Worm (Caenorhabditis elegans) whole organism, late embryonic: ENCODE data around the gene D1005.10.

Source experiments
- C38D4.7 ChIP-seq: fragments of 200-800 bp; sonication (Bioruptor generic); optimal IDR thresholded peaks from 2 replicates; lab custom pipeline; 2018; ENCODE audit warnings: mild to moderate bottlenecking, missing genetic modification characterization, moderate library complexity, missing compliant biosample characterization
- Y22D7AL.16 ChIP-seq: sonication (generic microtip); optimal IDR thresholded peaks from 2 replicates; lab custom pipeline; 2016; ENCODE audit warnings: missing genetic modification characterization, missing compliant biosample characterization
- ahr-1 ChIP-seq: sonication (generic microtip); optimal IDR thresholded peaks from 2 replicates; lab custom pipeline; 2016; ENCODE audit warnings: missing genetic modification characterization, missing compliant biosample characterization
- ama-1 ChIP-seq: fragments of 150-350 bp; optimal IDR thresholded peaks from 2 replicates; lab custom pipeline; 2014
- ceh-18 ChIP-seq: sonication (generic microtip); optimal IDR thresholded peaks from 2 replicates; lab custom pipeline; 2016; ENCODE audit warnings: missing genetic modification characterization, missing compliant biosample characterization
- ceh-22 ChIP-seq: sonication (generic microtip); optimal IDR thresholded peaks from 2 replicates; lab custom pipeline; 2017; ENCODE audit warnings: missing biosample characterization, missing genetic modification characterization
- ceh-30 ChIP-seq: fragments of 150-350 bp; optimal IDR thresholded peaks from 2 replicates; lab custom pipeline; 2014; ENCODE audit warnings: missing biosample characterization, missing genetic modification characterization
- ceh-31 ChIP-seq: sonication (generic microtip); optimal IDR thresholded peaks from 2 replicates; lab custom pipeline; 2016; ENCODE audit warnings: missing genetic modification characterization, missing compliant biosample characterization
- che-1 ChIP-seq: sonication (generic microtip); optimal IDR thresholded peaks from 2 replicates; lab custom pipeline; 2016; ENCODE audit warnings: mild to moderate bottlenecking, missing genetic modification characterization, missing compliant biosample characterization
- dmd-4 ChIP-seq: sonication (generic microtip); optimal IDR thresholded peaks from 2 replicates; lab custom pipeline; 2016; ENCODE audit warnings: borderline replicate concordance, missing genetic modification characterization, missing compliant biosample characterization
- dve-1 ChIP-seq: sonication (generic microtip); optimal IDR thresholded peaks from 2 replicates; lab custom pipeline; 2017; ENCODE audit warnings: antibody characterized with exemption, mild to moderate bottlenecking, missing genetic modification characterization, missing compliant biosample characterization
- elt-4 ChIP-seq: sonication (generic microtip); optimal IDR thresholded peaks from 2 replicates; lab custom pipeline; 2016; ENCODE audit warnings: missing genetic modification characterization, missing compliant biosample characterization
- gmeb-2 ChIP-seq: sonication (generic microtip); optimal IDR thresholded peaks from 2 replicates; lab custom pipeline; 2016; ENCODE audit warnings: missing genetic modification characterization, inconsistent platforms, missing compliant biosample characterization
- hlh-13 ChIP-seq: fragments of 200-800 bp; sonication (Bioruptor generic); optimal IDR thresholded peaks from 2 replicates; lab custom pipeline; 2018; ENCODE audit warnings: mild to moderate bottlenecking, missing genetic modification characterization, missing compliant biosample characterization
- hlh-15 ChIP-seq: sonication (generic microtip); optimal IDR thresholded peaks from 2 replicates; lab custom pipeline; 2016; ENCODE audit warnings: missing genetic modification characterization, missing compliant biosample characterization
- hlh-30 ChIP-seq: sonication (generic microtip); optimal IDR thresholded peaks from 2 replicates; lab custom pipeline; 2017; ENCODE audit warnings: antibody characterized with exemption, missing genetic modification characterization, missing compliant biosample characterization; ENCODE audit not compliant: insufficient read depth
- hlh-6 ChIP-seq: sonication (generic microtip); optimal IDR thresholded peaks from 2 replicates; lab custom pipeline; 2016; ENCODE audit warnings: missing genotype, missing genetic modification characterization, missing compliant biosample characterization
- hlh-8 ChIP-seq: sonication (generic microtip); optimal IDR thresholded peaks from 2 replicates; lab custom pipeline; 2016; ENCODE audit warnings: missing genotype, missing genetic modification characterization, missing compliant biosample characterization
- nfya-1 ChIP-seq: sonication (generic microtip); optimal IDR thresholded peaks from 2 replicates; lab custom pipeline; 2017; ENCODE audit warnings: missing genetic modification characterization, mild to moderate bottlenecking, missing compliant biosample characterization, antibody characterized with exemption, moderate library complexity
- nhr-11 ChIP-seq: fragments of 150-350 bp; optimal IDR thresholded peaks from 2 replicates; lab custom pipeline; 2014; ENCODE audit warnings: missing biosample characterization, missing genetic modification characterization
- npax-4 ChIP-seq: sonication (generic microtip); optimal IDR thresholded peaks from 2 replicates; lab custom pipeline; 2016; ENCODE audit warnings: missing genetic modification characterization, missing compliant biosample characterization
- odd-2 ChIP-seq: sonication (generic microtip); optimal IDR thresholded peaks from 2 replicates; lab custom pipeline; 2017; ENCODE audit warnings: antibody characterized with exemption, mild to moderate bottlenecking, missing genetic modification characterization, missing compliant biosample characterization
- pag-3 ChIP-seq: sonication (generic microtip); optimal IDR thresholded peaks from 2 replicates; lab custom pipeline; 2016; ENCODE audit warnings: missing compliant biosample characterization, missing genetic modification characterization, borderline replicate concordance
- pat-9 ChIP-seq: fragments of 200-800 bp; sonication (Bioruptor generic); optimal IDR thresholded peaks from 2 replicates; lab custom pipeline; 2018; ENCODE audit warnings: mild to moderate bottlenecking, missing genetic modification characterization, moderate library complexity, missing compliant biosample characterization
- pax-1 ChIP-seq: fragments of 150-350 bp; optimal IDR thresholded peaks from 2 replicates; lab custom pipeline; 2014; ENCODE audit warnings: missing biosample characterization, missing genetic modification characterization
- pha-2 ChIP-seq: sonication (generic microtip); optimal IDR thresholded peaks from 2 replicates; lab custom pipeline; 2017; ENCODE audit warnings: mild to moderate bottlenecking, missing genetic modification characterization, missing compliant biosample characterization
- pros-1 ChIP-seq: fragments of 150-350 bp; optimal IDR thresholded peaks from 2 replicates; lab custom pipeline; 2014; ENCODE audit warnings: missing biosample characterization, missing genetic modification reagents, missing genetic modification characterization
- ref-2 ChIP-seq: sonication (generic microtip); optimal IDR thresholded peaks from 2 replicates; lab custom pipeline; 2016; ENCODE audit warnings: missing genetic modification characterization, missing compliant biosample characterization
- rnt-1 ChIP-seq: sonication (generic microtip); optimal IDR thresholded peaks from 2 replicates; lab custom pipeline; 2016; ENCODE audit warnings: missing genetic modification characterization, missing compliant biosample characterization
- sdc-2 ChIP-seq: sonication (generic microtip); optimal IDR thresholded peaks from 2 replicates; lab custom pipeline; 2016; ENCODE audit warnings: missing genotype, missing genetic modification characterization, missing compliant biosample characterization
- sox-4 ChIP-seq: sonication (generic microtip); optimal IDR thresholded peaks from 2 replicates; lab custom pipeline; 2017; ENCODE audit warnings: mild to moderate bottlenecking, missing genetic modification characterization, inconsistent platforms, missing compliant biosample characterization
- tbx-2 ChIP-seq: sonication (generic microtip); optimal IDR thresholded peaks from 2 replicates; lab custom pipeline; 2016; ENCODE audit warnings: missing genetic modification characterization, missing compliant biosample characterization
- tbx-7 ChIP-seq: sonication (generic microtip); optimal IDR thresholded peaks from 2 replicates; lab custom pipeline; 2016; ENCODE audit warnings: missing genotype, missing genetic modification characterization, missing compliant biosample characterization
- unc-42 ChIP-seq: sonication (generic microtip); optimal IDR thresholded peaks from 2 replicates; lab custom pipeline; 2016; ENCODE audit warnings: missing genotype, missing genetic modification characterization, missing compliant biosample characterization
- unc-55 ChIP-seq: sonication (generic microtip); optimal IDR thresholded peaks from 2 replicates; lab custom pipeline; 2017; ENCODE audit warnings: missing biosample characterization, missing genetic modification reagents, missing genetic modification characterization
- zip-5 ChIP-seq: sonication (generic microtip); optimal IDR thresholded peaks from 2 replicates; lab custom pipeline; 2016; ENCODE audit warnings: missing genetic modification characterization, missing compliant biosample characterization
- ztf-16 ChIP-seq: sonication (generic microtip); optimal IDR thresholded peaks from 2 replicates; lab custom pipeline; 2017; ENCODE audit warnings: missing genetic modification characterization, missing compliant biosample characterization

The D1005.10 gene

DNA sequence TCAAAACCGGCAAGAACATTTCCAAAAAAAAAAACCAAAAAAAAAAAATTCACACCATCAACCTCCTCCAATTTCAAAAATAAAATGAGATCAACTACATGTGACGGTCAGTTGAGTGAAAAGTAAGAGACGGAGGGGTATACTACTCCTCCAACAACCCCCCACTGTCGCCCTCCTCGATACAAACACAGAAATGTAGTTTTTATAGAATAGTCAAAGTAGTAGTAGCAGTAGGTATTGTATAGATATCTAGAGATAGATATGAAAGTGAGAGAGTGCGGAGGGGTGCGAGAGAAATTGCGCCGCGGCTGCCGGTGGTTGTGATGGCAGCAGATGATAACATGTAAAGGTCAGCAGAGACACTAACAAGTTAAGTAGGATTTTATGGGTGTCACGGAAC is 41.4 kb upstream of the D1005.10 start:
- TF ChIP-seq hlh-15 (tag; lab: Kevin White, UChicago) (no peak), pax-1 (tag; lab: Kevin White, UChicago) (no peak), sdc-2 (tag; lab: Kevin White, UChicago) (peak; percentile 21), pat-9 (tag; lab: Kevin White, UChicago) (no peak), nhr-11 (tag; lab: Kevin White, UChicago) (no peak), ahr-1 (no peak), hlh-6 (tag; lab: Kevin White, UChicago) (no peak), dmd-4 (tag; lab: Kevin White, UChicago) (no peak), sox-4 (tag; lab: Kevin White, UChicago) (no peak)

ce11 chrX:1525511-1526172 is 39.7 kb upstream of the D1005.10 start:
- TF ChIP-seq hlh-13 (GFP tag; lab: Kevin White, UChicago) (no peak), tbx-2 (no peak), ztf-16 (tag; lab: Kevin White, UChicago) (no peak), pha-2 (tag; lab: Kevin White, UChicago) (no peak), ama-1 (lab: Kevin White, UChicago) (no peak)

- peak; percentile 27 for TF ChIP-seq ceh-30 (tag; lab: Kevin White, UChicago)
- TF ChIP-seq zip-5 (tag; lab: Kevin White, UChicago) = no peak
- peak; percentile 50 for TF ChIP-seq rnt-1 (tag; lab: Kevin White, UChicago)
- TF ChIP-seq nfya-1 (tag; lab: Kevin White, UChicago) = peak; percentile 61
- TF ChIP-seq ref-2 (tag; lab: Kevin White, UChicago) = peak; percentile 36
- TF ChIP-seq hlh-30 (tag; lab: Kevin White, UChicago) = peak; percentile 23
- TF ChIP-seq tbx-7 (tag; lab: Kevin White, UChicago) = no peak
- peak; percentile 61 for TF ChIP-seq sdc-2 (tag; lab: Kevin White, UChicago)
- peak; percentile 68 for TF ChIP-seq hlh-8
- TF ChIP-seq elt-4 (tag; lab: Kevin White, UChicago) = no peak
- TF ChIP-seq Y22D7AL.16 (tag; lab: Kevin White, UChicago) = peak; percentile 4
- TF ChIP-seq unc-55 (GFP tag; lab: Kevin White, UChicago) = peak; percentile 71
- no peak for TF ChIP-seq pag-3 (tag; lab: Kevin White, UChicago)
- TF ChIP-seq pros-1 (tag; lab: Kevin White, UChicago) = no peak
- peak; percentile 27 for TF ChIP-seq ceh-18 (tag; lab: Kevin White, UChicago)
- TF ChIP-seq C38D4.7 (GFP tag; lab: Kevin White, UChicago) = no peak
- peak; percentile 19 for TF ChIP-seq che-1
- TF ChIP-seq pax-1 (tag; lab: Kevin White, UChicago) = no peak
- no peak for TF ChIP-seq npax-4 (tag; lab: Kevin White, UChicago)
- no peak for TF ChIP-seq dve-1 (tag; lab: Kevin White, UChicago)
- TF ChIP-seq unc-42 (tag; lab: Kevin White, UChicago) = peak; percentile 31
- no peak for TF ChIP-seq odd-2 (tag; lab: Kevin White, UChicago)
- peak; percentile 73 for TF ChIP-seq ceh-31 (tag; lab: Kevin White, UChicago)
- TF ChIP-seq tbx-2 = peak; percentile 40
Measured at ce11 chrX:1524559-1524958, 38.6 kb upstream of the D1005.10 start.

DNA sequence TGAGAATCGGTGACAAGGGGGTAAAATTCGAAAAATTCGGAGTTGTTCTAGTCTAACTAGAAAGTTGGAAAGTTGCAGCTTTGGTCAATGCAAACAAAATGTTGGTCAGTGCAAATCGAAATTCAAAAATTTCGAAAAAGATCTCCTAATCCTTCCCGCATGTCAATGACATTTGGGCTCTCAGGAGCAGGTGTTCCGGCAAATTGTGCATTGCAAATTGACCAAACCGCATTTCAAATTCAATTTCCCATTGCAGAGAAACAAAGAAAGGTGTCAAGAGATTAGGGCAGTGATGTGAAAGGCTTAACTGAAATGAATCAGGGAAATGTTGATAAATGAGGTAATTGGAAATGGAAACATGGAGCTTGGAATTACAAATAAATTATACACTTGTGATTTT is 37.3 kb upstream of the D1005.10 start:
- TF ChIP-seq hlh-6 (tag; lab: Kevin White, UChicago) (no peak), gmeb-2 (no peak), ceh-22 (no peak)
